Worm (Caenorhabditis elegans): Measurements from ENCODE around the gene cfp-1.

The cfp-1 gene

DNA sequence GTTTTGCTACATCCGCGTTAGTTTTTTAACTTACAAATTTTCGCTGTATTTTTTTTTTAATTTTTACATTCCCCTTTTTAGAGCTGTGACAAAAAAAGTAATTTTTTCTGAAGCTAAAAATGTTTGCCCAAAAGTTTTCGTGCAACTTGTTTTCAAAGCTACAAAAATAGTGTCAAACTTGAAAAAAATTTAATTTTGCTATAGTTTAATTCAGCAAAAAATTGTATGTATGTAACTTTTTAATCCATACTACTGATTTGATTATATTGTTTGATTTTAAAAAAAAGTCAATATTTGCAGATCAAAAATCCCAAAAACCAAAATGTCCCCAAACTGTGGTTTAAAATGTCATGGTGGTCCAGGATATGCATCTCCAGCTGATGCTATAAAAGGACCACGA, 26.3 kb upstream of the cfp-1 start, which contains the start of gene semo-1:
Gene semo-1 (plus strand): TSS at position 301 of the 400 bp plus-strand sequence.
- no peak for TF ChIP-seq nhr-48 (tag; optimal IDR thresholded peaks at IDR 0.05)
- TF ChIP-seq nhr-237 (tag; optimal IDR thresholded peaks at IDR 0.05): no peak
- TF ChIP-seq skn-1 (tag; optimal IDR thresholded peaks at IDR 0.05): no peak
- no peak for TF ChIP-seq pha-4 (GFP tag; IDR thresholded peaks at IDR 0.05)
- no peak for TF ChIP-seq pha-4 (tag; optimal IDR thresholded peaks at IDR 0.05)

DNA sequence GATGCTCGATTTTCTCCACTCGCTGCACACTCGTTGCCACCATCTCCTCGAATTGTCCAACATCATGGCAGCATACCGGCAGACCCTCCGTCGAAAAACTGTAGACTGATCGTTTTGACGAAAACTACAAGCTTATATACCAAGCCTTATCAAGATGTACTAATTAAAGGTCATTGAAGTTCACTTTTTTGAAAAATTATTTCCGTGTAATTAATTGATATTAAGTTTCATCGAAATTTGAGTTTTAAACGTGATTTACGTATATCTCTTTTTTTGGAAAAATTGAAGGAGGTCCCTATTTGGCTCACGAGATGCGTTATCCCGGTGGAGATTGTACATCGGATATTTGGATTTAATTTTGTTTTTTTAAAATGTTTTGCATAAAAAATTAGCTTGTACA, 16.6 kb upstream of the cfp-1 start, which contains the start of gene Y37A1B.4:
Gene Y37A1B.4 (minus strand): TSS at position 101 of the 400 bp plus-strand sequence.
- TF ChIP-seq F26F4.8 (GFP tag; conservative IDR thresholded peaks at IDR 0.05) (no peak), lin-39 (tag; optimal IDR thresholded peaks at IDR 0.05) (no peak), lin-38 (GFP tag; IDR thresholded peaks at IDR 0.05) (0 out of 2 replicates have a peak, but pooled peaks have one; percentile 5), unc-62 (GFP tag; optimal IDR thresholded peaks at IDR 0.05 in 1 of 2) (no peak), unc-62 (tag; optimal IDR thresholded peaks at IDR 0.05) (no peak), attf-4 (tag; optimal IDR thresholded peaks at IDR 0.05) (no peak)

DNA sequence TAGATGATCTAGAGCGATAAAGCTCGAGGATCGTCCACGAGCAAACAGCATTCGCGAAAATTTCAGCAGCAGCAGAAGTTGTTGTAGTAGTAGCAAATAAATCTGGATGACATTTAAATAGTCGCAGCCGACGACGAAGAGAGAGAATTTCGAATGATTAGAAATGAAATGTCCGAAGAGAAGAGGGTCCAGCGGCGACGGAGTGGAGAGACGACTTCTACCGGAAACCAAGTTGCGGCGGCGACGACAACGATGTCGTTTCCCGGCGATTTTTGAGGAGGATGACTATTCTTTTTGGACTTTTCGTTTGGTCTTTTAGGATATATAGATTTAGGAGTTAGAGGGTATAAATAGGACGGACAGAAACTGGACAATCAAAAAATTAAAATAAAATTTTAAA, 10.8 kb upstream of the cfp-1 start:
- TF ChIP-seq skn-1 (tag; optimal IDR thresholded peaks at IDR 0.05) (no peak), aha-1 (tag) (peak; percentile 67), nhr-10 (tag; optimal IDR thresholded peaks at IDR 0.05) (no peak), ama-1 (optimal IDR thresholded peaks at IDR 0.05) (no peak), ces-1 (GFP tag; optimal IDR thresholded peaks at IDR 0.05) (no peak), nhr-28 (tag; optimal IDR thresholded peaks at IDR 0.05) (no peak), snpc-1.2 (GFP tag; IDR thresholded peaks at IDR 0.05) (no peak)

DNA sequence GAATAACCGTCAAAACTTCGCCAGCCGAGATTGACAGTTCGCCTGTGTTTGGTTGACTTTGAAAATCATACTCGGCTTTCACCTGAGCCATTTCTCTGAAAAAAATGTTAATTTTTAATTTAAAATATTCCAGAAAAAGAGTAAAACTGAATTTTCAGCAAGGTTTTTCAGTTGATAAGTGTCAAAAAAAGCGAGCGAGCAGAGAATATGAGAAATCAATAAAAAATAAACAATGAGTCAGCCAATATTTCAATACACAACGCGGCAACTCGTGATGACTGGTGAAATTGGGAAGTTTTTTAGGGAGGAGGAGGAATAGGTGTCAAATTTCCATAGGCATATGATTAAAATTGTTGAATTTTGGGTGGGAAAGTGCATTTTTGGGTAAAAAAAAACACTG, 7.5 kb upstream of the cfp-1 start, which contains the start of gene lst-4:
Gene lst-4 (minus strand): TSS at position 101 of the 400 bp plus-strand sequence.
- TF ChIP-seq D1046.2 (GFP tag; IDR thresholded peaks at IDR 0.05) (no peak), lsy-2 (tag; optimal IDR thresholded peaks at IDR 0.05) (no peak), F49E8.2 (tag; optimal IDR thresholded peaks at IDR 0.05; ENCODE audit: borderline replicate concordance) (no peak), ces-1 (GFP tag; optimal IDR thresholded peaks at IDR 0.05) (no peak), ceh-82 (tag; optimal IDR thresholded peaks at IDR 0.05) (no peak), aha-1 (tag) (no peak), daf-8 (GFP tag; IDR thresholded peaks at IDR 0.05) (no peak), ceh-32 (tag; optimal IDR thresholded peaks at IDR 0.05; ENCODE audit: poor library complexity) (no peak), mxl-3 (GFP tag; optimal IDR thresholded peaks at IDR 0.05) (no peak), ZK337.2 (GFP tag; IDR thresholded peaks at IDR 0.05) (no peak), arid-1 (GFP tag; conservative IDR thresholded peaks at IDR 0.05) (no peak)

DNA sequence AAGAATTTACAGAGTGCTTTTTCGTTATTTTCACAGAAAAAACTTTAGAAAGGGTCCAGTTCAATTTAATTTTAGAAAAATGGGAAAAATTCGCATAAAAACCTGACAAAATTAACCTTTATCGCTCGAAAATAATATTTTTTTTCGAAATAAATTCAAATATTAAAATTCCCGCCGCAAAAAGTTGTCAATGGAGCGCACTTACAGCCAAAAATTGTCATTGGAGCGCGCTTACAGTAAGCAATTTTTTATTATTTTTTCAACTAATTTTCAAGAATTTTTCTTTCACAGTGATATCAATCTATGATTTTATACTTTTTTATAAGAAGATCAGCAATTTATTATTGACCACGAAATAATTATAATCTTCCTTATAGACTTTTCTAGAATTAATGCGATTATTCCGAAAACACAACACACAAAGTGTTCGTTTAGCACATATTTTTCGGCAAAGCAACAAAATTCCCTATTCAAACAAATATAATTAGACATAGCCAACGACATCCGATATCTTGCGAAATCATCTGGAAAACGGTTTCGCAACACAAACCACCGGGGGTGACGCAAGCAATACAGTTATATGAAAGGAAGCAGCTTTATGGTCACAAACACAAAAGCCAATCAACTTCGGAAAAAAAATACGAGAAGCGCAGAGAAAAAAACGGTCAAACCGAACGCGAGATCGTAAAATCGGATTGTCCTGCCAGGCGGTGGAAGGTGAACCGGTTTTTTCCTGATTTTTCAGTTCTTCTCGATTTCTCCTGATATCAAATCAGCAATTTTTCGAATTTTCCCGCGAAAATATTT, 6.8 kb upstream of the cfp-1 start:
- TF ChIP-seq nhr-237 (tag; optimal IDR thresholded peaks at IDR 0.05) (no peak), nhr-10 (tag; optimal IDR thresholded peaks at IDR 0.05) (no peak), nhr-102 (tag; optimal IDR thresholded peaks at IDR 0.05) (no peak), mes-2 (tag; optimal IDR thresholded peaks at IDR 0.05; ENCODE audit: poor library complexity, severe bottlenecking) (peak; percentile 37), lsy-2 (tag; optimal IDR thresholded peaks at IDR 0.05) (peak in 1 of 2 experiments; percentile 14), spr-1 (tag; optimal IDR thresholded peaks at IDR 0.05) (no peak), dpl-1 (GFP tag; optimal IDR thresholded peaks at IDR 0.05) (peak; percentile 54), nhr-48 (tag; optimal IDR thresholded peaks at IDR 0.05) (peak; percentile 35), lin-38 (GFP tag; IDR thresholded peaks at IDR 0.05) (peak; percentile 93), snpc-1.2 (GFP tag; IDR thresholded peaks at IDR 0.05) (peak; percentile 83), hlh-11 (tag; optimal IDR thresholded peaks at IDR 0.05) (peak; percentile 75), vab-7 (GFP tag; IDR thresholded peaks at IDR 0.05) (0 out of 2 replicates have a peak, but pooled peaks have one; percentile 10)

Measured in whole organism, L4 larva.